Fruit fly (Drosophila melanogaster) whole organism, prepupa: ENCODE data around the gene gammaTub37C.

Experiments used
- CG10631 ChIP-seq: fragments of 200-800 bp; sonication (Bioruptor generic); optimal IDR thresholded peaks from 2 replicates; lab custom pipeline; 2016; ENCODE audit warnings: missing biosample characterization, missing genetic modification characterization
- CG10669 ChIP-seq: fragments of 200-800 bp; sonication (Bioruptor generic); optimal IDR thresholded peaks from 3 replicates; lab custom pipeline; 2018; ENCODE audit warnings: missing biosample characterization, mild to moderate bottlenecking, missing genetic modification characterization, moderate library complexity
- CG11294 ChIP-seq: fragments of 200-800 bp; sonication (Bioruptor generic); IDR thresholded peaks from 2 replicates; pipeline ENCODE4 v1.3.6; 2022; ENCODE audit warnings: missing biosample characterization, missing genetic modification characterization
- CG11762 ChIP-seq: fragments of 200-800 bp; sonication (Bioruptor generic); optimal IDR thresholded peaks from 3 replicates; lab custom pipeline; 2016; ENCODE audit warnings: missing biosample characterization, missing genetic modification characterization; ENCODE audit not compliant: insufficient read depth
- CG11902 ChIP-seq: fragments of 200-800 bp; sonication (Bioruptor generic); optimal IDR thresholded peaks from 3 replicates; lab custom pipeline; 2016; ENCODE audit warnings: missing biosample characterization, missing genetic modification characterization
- CG15336 ChIP-seq: fragments of 200-800 bp; sonication (Bioruptor generic); IDR thresholded peaks from 2 replicates; pipeline ENCODE4 v1.3.6; 2022; ENCODE audit warnings: missing biosample characterization, missing genetic modification characterization
- CG1621 ChIP-seq: fragments of 200-800 bp; sonication (Bioruptor generic); optimal IDR thresholded peaks from 3 replicates; lab custom pipeline; 2018; ENCODE audit warnings: missing biosample characterization, mild to moderate bottlenecking, missing genetic modification characterization
- CG16779 ChIP-seq: fragments of 200-800 bp; sonication (Bioruptor generic); optimal IDR thresholded peaks from 3 replicates; lab custom pipeline; 2017; ENCODE audit warnings: missing biosample characterization, mild to moderate bottlenecking, missing genetic modification characterization
- CG3032 ChIP-seq: fragments of 200-800 bp; optimal IDR thresholded peaks from 2 replicates; lab custom pipeline; 2019; ENCODE audit warnings: missing biosample characterization, mild to moderate bottlenecking, missing genetic modification characterization, moderate library complexity
- CG31627 ChIP-seq: fragments of 200-800 bp; sonication (Bioruptor generic); optimal IDR thresholded peaks from 3 replicates; lab custom pipeline; 2016; ENCODE audit warnings: missing biosample characterization, missing genetic modification characterization
- CG32006 ChIP-seq: fragments of 200-800 bp; sonication (Bioruptor generic); optimal IDR thresholded peaks from 3 replicates; lab custom pipeline; 2017; ENCODE audit warnings: missing biosample characterization, mild to moderate bottlenecking, missing genetic modification characterization
- CG34406 ChIP-seq: fragments of 200-800 bp; sonication (Bioruptor generic); optimal IDR thresholded peaks from 3 replicates; lab custom pipeline; 2016; ENCODE audit warnings: missing biosample characterization, missing genetic modification characterization
- CG3919 ChIP-seq: fragments of 200-800 bp; sonication (Bioruptor generic); optimal IDR thresholded peaks from 3 replicates; lab custom pipeline; 2016; ENCODE audit warnings: missing biosample characterization, missing genetic modification characterization
- CG4318 ChIP-seq: fragments of 200-800 bp; sonication (Bioruptor generic); optimal IDR thresholded peaks from 3 replicates; lab custom pipeline; 2017; ENCODE audit warnings: missing biosample characterization, mild to moderate bottlenecking, missing genetic modification characterization
- CG6276 ChIP-seq: fragments of 200-800 bp; sonication (Bioruptor generic); optimal IDR thresholded peaks from 2 replicates; lab custom pipeline; 2017; ENCODE audit warnings: missing biosample characterization, mild to moderate bottlenecking, missing genetic modification characterization
- CG6792 ChIP-seq: fragments of 200-800 bp; sonication (Bioruptor generic); optimal IDR thresholded peaks from 3 replicates; lab custom pipeline; 2016; ENCODE audit warnings: missing biosample characterization, missing genetic modification characterization
- CG6808 ChIP-seq: fragments of 200-800 bp; sonication (Bioruptor generic); optimal IDR thresholded peaks from 3 replicates; lab custom pipeline; 2017; ENCODE audit warnings: missing biosample characterization, missing genetic modification characterization, mild to moderate bottlenecking, moderate library complexity, missing genetic modification reagents
- CG6854 ChIP-seq: fragments of 200-800 bp; sonication (Bioruptor generic); optimal IDR thresholded peaks from 2 replicates; lab custom pipeline; 2017; ENCODE audit warnings: missing biosample characterization, mild to moderate bottlenecking, missing genetic modification characterization
- CG7368 ChIP-seq: fragments of 200-800 bp; sonication (Bioruptor generic); optimal IDR thresholded peaks from 3 replicates; lab custom pipeline; 2016; ENCODE audit warnings: missing biosample characterization, missing genetic modification characterization
- CG8119 ChIP-seq: fragments of 200-800 bp; sonication (Bioruptor generic); IDR thresholded peaks from 3 replicates; pipeline ENCODE4 v1.3.6; 2022; ENCODE audit warnings: missing biosample characterization, missing genetic modification characterization
- CG8319 ChIP-seq: fragments of 200-800 bp; sonication (Bioruptor generic); optimal IDR thresholded peaks from 3 replicates; lab custom pipeline; 2016; ENCODE audit warnings: missing biosample characterization, missing genetic modification characterization
- CG8632 ChIP-seq: fragments of 200-800 bp; sonication (Bioruptor generic); optimal IDR thresholded peaks from 3 replicates; lab custom pipeline; 2016; ENCODE audit warnings: missing biosample characterization, missing genetic modification characterization
- CG9139 ChIP-seq: fragments of 200-800 bp; sonication (Bioruptor generic); optimal IDR thresholded peaks from 3 replicates; lab custom pipeline; 2017; ENCODE audit warnings: missing biosample characterization, mild to moderate bottlenecking, missing genetic modification characterization
- Eip75B ChIP-seq: fragments of 200-800 bp; sonication (Bioruptor generic); optimal IDR thresholded peaks from 3 replicates; lab custom pipeline; 2016; ENCODE audit warnings: missing biosample characterization, missing genetic modification characterization
- Eip78C ChIP-seq: fragments of 200-800 bp; sonication (Bioruptor generic); peaks from one replicate; lab custom pipeline; 2016; ENCODE audit warnings: missing biosample characterization, missing genetic modification characterization
- Eip93F ChIP-seq: fragments of 200-800 bp; sonication (Bioruptor generic); optimal IDR thresholded peaks from 2 replicates; lab custom pipeline; 2016; ENCODE audit warnings: missing biosample characterization, mild to moderate bottlenecking, missing genetic modification characterization
- Ets21C ChIP-seq: fragments of 200-800 bp; sonication (Bioruptor generic); optimal IDR thresholded peaks from 3 replicates; lab custom pipeline; 2016; ENCODE audit warnings: missing biosample characterization, missing genetic modification characterization
- Ets96B ChIP-seq: fragments of 200-800 bp; optimal IDR thresholded peaks from 2 replicates; lab custom pipeline; 2019; ENCODE audit warnings: missing biosample characterization, mild to moderate bottlenecking, missing genetic modification characterization, moderate library complexity
- Gug ChIP-seq: fragments of 200-800 bp; sonication (Bioruptor generic); IDR thresholded peaks from 2 replicates; pipeline ENCODE4 v1.3.6; 2022; ENCODE audit warnings: missing biosample characterization, missing genetic modification characterization
- Hr39 ChIP-seq: fragments of 200-800 bp; sonication (Bioruptor generic); optimal IDR thresholded peaks from 2 replicates; lab custom pipeline; 2016; ENCODE audit warnings: missing biosample characterization, missing genetic modification characterization
- Hr4 ChIP-seq: fragments of 200-800 bp; sonication (Bioruptor generic); optimal IDR thresholded peaks from 3 replicates; lab custom pipeline; 2016; ENCODE audit warnings: missing biosample characterization, missing genetic modification characterization
- Lpt ChIP-seq: fragments of 200-800 bp; sonication (Bioruptor generic); optimal IDR thresholded peaks from 3 replicates; lab custom pipeline; 2016; ENCODE audit warnings: missing biosample characterization, missing genetic modification characterization
- OdsH ChIP-seq: fragments of 200-800 bp; sonication (Bioruptor generic); optimal IDR thresholded peaks from 3 replicates; lab custom pipeline; 2016; ENCODE audit warnings: missing biosample characterization, missing genetic modification characterization
- Sox102F ChIP-seq: fragments of 200-800 bp; sonication (Bioruptor generic); optimal IDR thresholded peaks from 2 replicates; lab custom pipeline; 2016; ENCODE audit warnings: missing biosample characterization, mild to moderate bottlenecking, missing genetic modification characterization
- Sox14 ChIP-seq: fragments of 200-800 bp; sonication (Bioruptor generic); optimal IDR thresholded peaks from 3 replicates; lab custom pipeline; 2016; ENCODE audit warnings: missing biosample characterization, missing genetic modification characterization
- achi ChIP-seq: fragments of 200-800 bp; sonication (Bioruptor generic); optimal IDR thresholded peaks from 3 replicates; lab custom pipeline; 2016; ENCODE audit warnings: missing biosample characterization, missing genetic modification characterization
- acj6 ChIP-seq: fragments of 200-800 bp; sonication (Bioruptor generic); optimal IDR thresholded peaks from 3 replicates; lab custom pipeline; 2016; ENCODE audit warnings: missing biosample characterization, missing genetic modification characterization
- cyc ChIP-seq: fragments of 200-800 bp; sonication (Bioruptor generic); optimal IDR thresholded peaks from 3 replicates; lab custom pipeline; 2016; ENCODE audit warnings: missing biosample characterization, missing genetic modification characterization
- dac ChIP-seq: fragments of 200-800 bp; sonication (Bioruptor generic); optimal IDR thresholded peaks from 2 replicates; lab custom pipeline; 2017; ENCODE audit warnings: missing biosample characterization, mild to moderate bottlenecking, missing genetic modification characterization
- dsx ChIP-seq: fragments of 200-800 bp; optimal IDR thresholded peaks from 3 replicates; lab custom pipeline; 2019; ENCODE audit warnings: missing biosample characterization, mild to moderate bottlenecking, missing genetic modification characterization, moderate library complexity; ENCODE audit not compliant: poor library complexity, severe bottlenecking
- eg ChIP-seq: fragments of 200-800 bp; sonication (Bioruptor generic); IDR thresholded peaks from 3 replicates; pipeline ENCODE4 v1.3.6; 2022; ENCODE audit warnings: missing biosample characterization, missing genetic modification characterization
- esn ChIP-seq: fragments of 200-800 bp; sonication (Bioruptor generic); optimal IDR thresholded peaks from 2 replicates; lab custom pipeline; 2016; ENCODE audit warnings: missing biosample characterization, mild to moderate bottlenecking, missing genetic modification characterization, moderate library complexity
- fd59A ChIP-seq: fragments of 200-800 bp; sonication (Bioruptor generic); optimal IDR thresholded peaks from 2 replicates; lab custom pipeline; 2017; ENCODE audit warnings: missing biosample characterization, mild to moderate bottlenecking, missing genetic modification characterization, missing genetic modification reagents
- fd85E ChIP-seq: fragments of 200-800 bp; sonication (Bioruptor generic); optimal IDR thresholded peaks from 3 replicates; lab custom pipeline; 2016; ENCODE audit warnings: missing biosample characterization, missing genetic modification characterization
- lz ChIP-seq: fragments of 200-800 bp; sonication (Bioruptor generic); optimal IDR thresholded peaks from 3 replicates; lab custom pipeline; 2016; ENCODE audit warnings: missing biosample characterization, missing genetic modification characterization
- net ChIP-seq: fragments of 200-800 bp; sonication (Bioruptor generic); optimal IDR thresholded peaks from 3 replicates; lab custom pipeline; 2016; ENCODE audit warnings: missing biosample characterization, missing genetic modification characterization
- pdm3 ChIP-seq: fragments of 200-800 bp; sonication (Bioruptor generic); optimal IDR thresholded peaks from 3 replicates; lab custom pipeline; 2016; ENCODE audit warnings: missing biosample characterization, missing genetic modification characterization
- spab ChIP-seq: fragments of 200-800 bp; sonication (Bioruptor generic); optimal IDR thresholded peaks from 2 replicates; lab custom pipeline; 2017; ENCODE audit warnings: missing biosample characterization, mild to moderate bottlenecking, missing genetic modification characterization, missing genetic modification reagents
- ss ChIP-seq, 2 experiments: fragments of 200-800 bp; sonication (Bioruptor generic); optimal IDR thresholded peaks; 2 replicates in 1 of 2; 3 replicates in 1 of 2; lab custom pipeline; 2017 to 2018; ENCODE audit warnings: mild to moderate bottlenecking in 2 of 2, missing biosample characterization in 2 of 2, missing genetic modification characterization in 2 of 2, moderate library complexity in 1 of 2
- svp ChIP-seq: fragments of 200-800 bp; sonication (Bioruptor generic); peaks from one replicate; lab custom pipeline; 2016; ENCODE audit warnings: missing biosample characterization, missing genetic modification characterization

gammaTub37C gene

dm6 chr2L:19185676-19186239, at the start of gene gammaTub37C, which contains the start of gene pigeon:
Gene gammaTub37C (minus strand): TSS chr2L:19185726.
Gene pigeon (plus strand): TSS chr2L:19186043.
- no peak for TF ChIP-seq dac (GFP tag; lab: Kevin White, UChicago)
- peak; percentile 6 for TF ChIP-seq esn (GFP tag; lab: Kevin White, UChicago)
- TF ChIP-seq Eip78C (GFP tag; lab: Kevin White, UChicago), result peak; percentile 52

- TF ChIP-seq OdsH (GFP tag; lab: Kevin White, UChicago) (peak; percentile 18), CG32006 (GFP tag; lab: Kevin White, UChicago) (peak; percentile 72), svp (no peak), Eip93F (no peak), CG7368 (GFP tag; lab: Kevin White, UChicago) (no peak), CG6854 (no peak), net (GFP tag; lab: Kevin White, UChicago) (no peak), Ets96B (tag; lab: Kevin White, UChicago) (no peak), CG11294 (GFP tag; lab: Robert Waterston, UW) (peak; percentile 48; the same call in 1 of the 2 replicates), CG6276 (GFP tag; lab: Kevin White, UChicago) (peak; percentile 51), CG8119 (GFP tag; lab: Robert Waterston, UW) (peak; percentile 78), CG10669 (GFP tag; lab: Kevin White, UChicago) (no peak), lz (GFP tag; lab: Kevin White, UChicago) (no peak), CG6808 (GFP tag; lab: Kevin White, UChicago) (no peak), CG10631 (GFP tag; lab: Kevin White, UChicago) (no peak), Ets21C (no peak), ss (GFP tag; optimal IDR thresholded peaks at IDR 0.05; lab: Kevin White, UChicago) (no peak), CG34406 (GFP tag; lab: Kevin White, UChicago) (no peak), Hr39 (GFP tag; lab: Kevin White, UChicago) (no peak), CG8632 (no peak), esn (GFP tag; lab: Kevin White, UChicago) (no peak), CG9139 (GFP tag; lab: Kevin White, UChicago) (no peak), CG6792 (GFP tag; lab: Kevin White, UChicago) (no peak), Lpt (GFP tag; lab: Kevin White, UChicago) (peak; percentile 43), CG8319 (no peak), pdm3 (GFP tag; lab: Kevin White, UChicago) (peak; percentile 28), Hr4 (peak; percentile 59), dsx (GFP tag; lab: Kevin White, UChicago) (peak; percentile 15), Eip78C (GFP tag; lab: Kevin White, UChicago) (peak; percentile 14), spab (GFP tag; lab: Kevin White, UChicago) (no peak), Eip75B (no peak), achi (GFP tag; lab: Kevin White, UChicago) (peak; percentile 11), fd85E (GFP tag; lab: Kevin White, UChicago) (no peak), CG11902 (GFP tag; lab: Kevin White, UChicago) (no peak), Sox102F (GFP tag; lab: Kevin White, UChicago) (no peak), CG11762 (no peak), CG31627 (no peak), CG16779 (tag; lab: Kevin White, UChicago) (no peak), Sox14 (GFP tag; lab: Kevin White, UChicago) (no peak), CG3032 (tag; lab: Kevin White, UChicago) (peak; percentile 14), acj6 (GFP tag; lab: Kevin White, UChicago) (no peak), eg (GFP tag; lab: Robert Waterston, UW) (peak; percentile 77), CG4318 (GFP tag; lab: Kevin White, UChicago) (peak; percentile 42), cyc (GFP tag; lab: Kevin White, UChicago) (no peak), Gug (peak; percentile 63; the same call in 1 of the 2 replicates), CG1621 (tag; lab: Kevin White, UChicago) (no peak), CG15336 (GFP tag; lab: Robert Waterston, UW) (peak; percentile 72), CG3919 (GFP tag; lab: Kevin White, UChicago) (no peak), fd59A (GFP tag; lab: Kevin White, UChicago) (no peak)
Measured at dm6 chr2L:19235120-19235519, 49.6 kb upstream of the gammaTub37C start.
